Fruit fly (Drosophila melanogaster): ENCODE data around the gene CG33796.

CG33796 gene

dm6 chr3L:16201028-16201427 is 31.1 kb upstream of the CG33796 start, which contains the start of gene dls:
Gene dls, plus strand, starts transcription at chr3L:16201328.
- no peak for TF ChIP-seq CG17801 (GFP tag; optimal IDR thresholded peaks at IDR 0.05; ENCODE audit: partially characterized antibody)

dm6 chr3L:16199929-16200328 is 30.0 kb upstream of the CG33796 start, which contains the start of gene CG33689:
Gene CG33689, plus strand, starts transcription at chr3L:16200229.
- no peak for TF ChIP-seq CG17801 (GFP tag; optimal IDR thresholded peaks at IDR 0.05; ENCODE audit: partially characterized antibody)

dm6 chr3L:16198920-16199319 is 29.0 kb upstream of the CG33796 start, which contains the start of gene CG33688:
Gene CG33688, plus strand, starts transcription at chr3L:16199220.
- TF ChIP-seq CG17801 (GFP tag; optimal IDR thresholded peaks at IDR 0.05; ENCODE audit: partially characterized antibody): no peak

- no peak for TF ChIP-seq CG17801 (GFP tag; optimal IDR thresholded peaks at IDR 0.05; ENCODE audit: partially characterized antibody)
These were observed 27.6 kb upstream of the CG33796 start, which contains the start of gene CG33687 for dm6 chr3L:16197450-16197918. Gene CG33687, plus strand, starts transcription at chr3L:16197868.

- TF ChIP-seq CG17801 (GFP tag; optimal IDR thresholded peaks at IDR 0.05; ENCODE audit: partially characterized antibody): no peak
These were observed 26.8 kb upstream of the CG33796 start for dm6 chr3L:16196588-16197183.

dm6 chr3L:16195476-16195958 is 25.6 kb upstream of the CG33796 start:
- TF ChIP-seq CG17801 (GFP tag; optimal IDR thresholded peaks at IDR 0.05; ENCODE audit: partially characterized antibody): no peak

dm6 chr3L:16193851-16194709 is 24.2 kb upstream of the CG33796 start:
- no peak for TF ChIP-seq CG17801 (GFP tag; optimal IDR thresholded peaks at IDR 0.05; ENCODE audit: partially characterized antibody)

dm6 chr3L:16192561-16193355 is 22.9 kb upstream of the CG33796 start:
- TF ChIP-seq CG17801 (GFP tag; optimal IDR thresholded peaks at IDR 0.05; ENCODE audit: partially characterized antibody): no peak

dm6 chr3L:16190885-16191284 is 21.0 kb upstream of the CG33796 start:
- no peak for TF ChIP-seq CG17801 (GFP tag; optimal IDR thresholded peaks at IDR 0.05; ENCODE audit: partially characterized antibody)

- TF ChIP-seq CG17801 (GFP tag; optimal IDR thresholded peaks at IDR 0.05; ENCODE audit: partially characterized antibody): no peak
These were observed 20.0 kb upstream of the CG33796 start for dm6 chr3L:16189925-16190231.

- no peak for TF ChIP-seq CG17801 (GFP tag; optimal IDR thresholded peaks at IDR 0.05; ENCODE audit: partially characterized antibody)
These were observed 19.4 kb upstream of the CG33796 start for dm6 chr3L:16189058-16189924.

- no peak for TF ChIP-seq CG17801 (GFP tag; optimal IDR thresholded peaks at IDR 0.05; ENCODE audit: partially characterized antibody)
These were observed 13.6 kb upstream of the CG33796 start for dm6 chr3L:16183493-16183892.

dm6 chr3L:16182633-16183462 is 12.9 kb upstream of the CG33796 start:
- TF ChIP-seq CG17801 (GFP tag; optimal IDR thresholded peaks at IDR 0.05; ENCODE audit: partially characterized antibody): no peak

Measured in ovary, adult (tissue).